Worm (Caenorhabditis elegans) whole organism, L2 larva: ENCODE measurements around the gene snt-1.

Experiments used
- C34F6.9 ChIP-seq: fragments of 150-350 bp; optimal IDR thresholded peaks from 2 replicates; lab custom pipeline; 2014; ENCODE audit warnings: missing biosample characterization, missing genetic modification characterization
- F13H6.1 ChIP-seq: sonication (generic microtip); optimal IDR thresholded peaks from 2 replicates; lab custom pipeline; 2016; ENCODE audit warnings: missing genetic modification characterization, missing compliant biosample characterization
- R02D3.7 ChIP-seq: fragments of 150-350 bp; optimal IDR thresholded peaks from 2 replicates; lab custom pipeline; 2014; ENCODE audit warnings: missing biosample characterization, missing genetic modification characterization
- Y55F3AM.14 ChIP-seq: fragments of 200-800 bp; sonication (Bioruptor generic); optimal IDR thresholded peaks from 2 replicates; lab custom pipeline; 2018; ENCODE audit warnings: mild to moderate bottlenecking, missing genetic modification characterization, missing compliant biosample characterization
- ZK546.5 ChIP-seq: sonication (generic microtip); optimal IDR thresholded peaks from 2 replicates; lab custom pipeline; 2017; ENCODE audit warnings: missing biosample characterization, missing genetic modification characterization
- aly-2 ChIP-seq: fragments of 150-350 bp; optimal IDR thresholded peaks from 2 replicates; lab custom pipeline; 2014; ENCODE audit warnings: missing biosample characterization, missing genetic modification characterization
- ama-1 ChIP-seq: fragments of 150-350 bp; optimal IDR thresholded peaks from 2 replicates; lab custom pipeline; 2018; ENCODE audit warnings: inconsistent platforms
- blmp-1 ChIP-seq: sonication (generic microtip); optimal IDR thresholded peaks from 2 replicates; lab custom pipeline; 2017; ENCODE audit warnings: missing genetic modification characterization, mild to moderate bottlenecking, missing compliant biosample characterization, antibody characterized with exemption, moderate library complexity; ENCODE audit not compliant: insufficient read depth
- ceh-16 ChIP-seq: fragments of 150-350 bp; optimal IDR thresholded peaks from 2 replicates; lab custom pipeline; 2014; ENCODE audit warnings: missing biosample characterization, missing genetic modification characterization
- ceh-82 ChIP-seq: fragments of 150-350 bp; optimal IDR thresholded peaks from 2 replicates; lab custom pipeline; 2014; ENCODE audit warnings: missing biosample characterization, missing genetic modification characterization
- crh-2 ChIP-seq: sonication (generic microtip); optimal IDR thresholded peaks from 2 replicates; lab custom pipeline; 2017; ENCODE audit warnings: missing biosample characterization, missing genetic modification characterization
- dmd-4 ChIP-seq: sonication (generic microtip); optimal IDR thresholded peaks from 2 replicates; lab custom pipeline; 2017; ENCODE audit warnings: missing biosample characterization, missing genetic modification characterization
- egl-27 ChIP-seq: sonication (generic microtip); optimal IDR thresholded peaks from 3 replicates; lab custom pipeline; 2017; ENCODE audit warnings: missing biosample characterization, missing genetic modification reagents, missing genetic modification characterization
- elt-1 ChIP-seq: fragments of 150-350 bp; optimal IDR thresholded peaks from 2 replicates; lab custom pipeline; 2014; ENCODE audit warnings: missing biosample characterization, missing genetic modification characterization
- elt-3 ChIP-seq: sonication (generic microtip); optimal IDR thresholded peaks from 2 replicates; lab custom pipeline; 2017; ENCODE audit warnings: missing biosample characterization, missing genetic modification characterization
- fos-1 ChIP-seq: fragments of 150-350 bp; optimal IDR thresholded peaks from 2 replicates; lab custom pipeline; 2014; ENCODE audit warnings: missing biosample characterization, missing genetic modification characterization
- gmeb-1 ChIP-seq: fragments of 150-350 bp; optimal IDR thresholded peaks from 2 replicates; lab custom pipeline; 2014; ENCODE audit warnings: missing biosample characterization, missing genetic modification characterization
- lin-11 ChIP-seq: fragments of 150-350 bp; sonication (generic microtip); optimal IDR thresholded peaks from 2 replicates; lab custom pipeline; 2014; ENCODE audit warnings: missing biosample characterization, missing genetic modification characterization, inconsistent platforms, mixed read lengths
- lin-13 ChIP-seq: fragments of 150-350 bp; optimal IDR thresholded peaks from 2 replicates; lab custom pipeline; 2014; ENCODE audit warnings: missing biosample characterization, missing genetic modification reagents, missing genetic modification characterization
- lin-39 ChIP-seq: fragments of 150-350 bp; optimal IDR thresholded peaks from 2 replicates; lab custom pipeline; 2014; ENCODE audit warnings: missing biosample characterization, missing genetic modification reagents, missing genetic modification characterization
- lsy-2 ChIP-seq, 2 experiments: fragments of 150-350 bp in 1 of 2; sonication (generic microtip) in 1 of 2; optimal IDR thresholded peaks; 2 replicates each; lab custom pipeline; 2014 to 2017; ENCODE audit warnings: missing biosample characterization in 2 of 2, missing genetic modification characterization in 2 of 2
- mab-5 ChIP-seq: fragments of 150-350 bp; optimal IDR thresholded peaks from 2 replicates; lab custom pipeline; 2014; ENCODE audit warnings: missing biosample characterization, missing genetic modification characterization
- mbf-1 ChIP-seq: sonication (generic microtip); optimal IDR thresholded peaks from 2 replicates; lab custom pipeline; 2017; ENCODE audit warnings: missing biosample characterization, missing genetic modification characterization
- mdl-1 ChIP-seq, 2 experiments: fragments of 150-350 bp in 1 of 2; sonication (generic microtip) in 1 of 2; optimal IDR thresholded peaks; 2 replicates each; lab custom pipeline; 2017; ENCODE audit warnings: missing biosample characterization in 2 of 2, missing genetic modification characterization in 2 of 2
- nhr-10 ChIP-seq: sonication (generic microtip); optimal IDR thresholded peaks from 2 replicates; lab custom pipeline; 2017; ENCODE audit warnings: missing biosample characterization, missing genetic modification characterization
- nhr-11 ChIP-seq: fragments of 150-350 bp; optimal IDR thresholded peaks from 2 replicates; lab custom pipeline; 2014; ENCODE audit warnings: missing biosample characterization, missing genetic modification characterization
- nhr-12 ChIP-seq: fragments of 150-350 bp; optimal IDR thresholded peaks from 2 replicates; lab custom pipeline; 2014; ENCODE audit warnings: missing biosample characterization, missing genetic modification characterization
- nhr-129 ChIP-seq: fragments of 150-350 bp; optimal IDR thresholded peaks from 2 replicates; lab custom pipeline; 2014; ENCODE audit warnings: missing biosample characterization, missing genetic modification characterization
- nhr-21 ChIP-seq: fragments of 150-350 bp; optimal IDR thresholded peaks from 2 replicates; lab custom pipeline; 2014; ENCODE audit warnings: missing biosample characterization, missing genetic modification characterization
- nhr-23 ChIP-seq: fragments of 150-350 bp; optimal IDR thresholded peaks from 2 replicates; lab custom pipeline; 2014; ENCODE audit warnings: missing biosample characterization, missing genetic modification reagents, missing genetic modification characterization
- nhr-237 ChIP-seq: fragments of 150-350 bp; optimal IDR thresholded peaks from 2 replicates; lab custom pipeline; 2014; ENCODE audit warnings: missing biosample characterization, missing genetic modification characterization
- nhr-25 ChIP-seq: fragments of 150-350 bp; sonication (generic microtip); optimal IDR thresholded peaks from 3 replicates; lab custom pipeline; 2014; ENCODE audit warnings: missing biosample characterization, missing genetic modification characterization
- nhr-6 ChIP-seq: fragments of 150-350 bp; optimal IDR thresholded peaks from 2 replicates; lab custom pipeline; 2014; ENCODE audit warnings: missing biosample characterization, missing genetic modification characterization
- nhr-77 ChIP-seq: fragments of 150-350 bp; optimal IDR thresholded peaks from 2 replicates; lab custom pipeline; 2014; ENCODE audit warnings: missing biosample characterization, missing genetic modification characterization
- peb-1 ChIP-seq: fragments of 150-350 bp; optimal IDR thresholded peaks from 2 replicates; lab custom pipeline; 2014; ENCODE audit warnings: missing biosample characterization, missing genetic modification characterization
- sem-4 ChIP-seq: fragments of 150-350 bp; optimal IDR thresholded peaks from 2 replicates; lab custom pipeline; 2014; ENCODE audit warnings: missing biosample characterization, missing genetic modification reagents, missing genetic modification characterization
- skn-1 ChIP-seq: sonication (generic microtip); optimal IDR thresholded peaks from 2 replicates; lab custom pipeline; 2017; ENCODE audit warnings: missing biosample characterization, missing genetic modification characterization
- sma-3 ChIP-seq: sonication (generic microtip); optimal IDR thresholded peaks from 2 replicates; lab custom pipeline; 2016; ENCODE audit warnings: missing genetic modification reagents, missing genetic modification characterization, missing compliant biosample characterization
- sma-9 ChIP-seq, 2 experiments: fragments of 150-350 bp in 1 of 2; sonication (generic microtip) in 1 of 2; optimal IDR thresholded peaks; 2 replicates each; lab custom pipeline; 2014 to 2016; ENCODE audit warnings: missing genetic modification characterization in 2 of 2, mild to moderate bottlenecking in 1 of 2, missing biosample characterization in 1 of 2, missing compliant biosample characterization in 1 of 2, missing genetic modification reagents in 1 of 2, moderate library complexity in 1 of 2
- snpc-4 ChIP-seq: fragments of 150-350 bp; optimal IDR thresholded peaks from 2 replicates; lab custom pipeline; 2014; ENCODE audit warnings: missing biosample characterization, missing genetic modification characterization
- unc-39 ChIP-seq: fragments of 150-350 bp; optimal IDR thresholded peaks from 2 replicates; lab custom pipeline; 2014; ENCODE audit warnings: missing biosample characterization, missing genetic modification characterization
- unc-55 ChIP-seq: fragments of 150-350 bp; sonication (generic microtip); optimal IDR thresholded peaks from 3 replicates; lab custom pipeline; 2014; ENCODE audit warnings: missing biosample characterization, missing genetic modification reagents, missing genetic modification characterization
- unc-62 ChIP-seq: fragments of 150-350 bp; optimal IDR thresholded peaks from 2 replicates; lab custom pipeline; 2014; ENCODE audit warnings: missing biosample characterization, missing genetic modification reagents, missing genetic modification characterization
- zag-1 ChIP-seq: fragments of 150-350 bp; optimal IDR thresholded peaks from 2 replicates; lab custom pipeline; 2014; ENCODE audit warnings: missing biosample characterization, missing genetic modification characterization
- ztf-1 ChIP-seq: fragments of 200-800 bp; sonication (Bioruptor generic); conservative IDR thresholded peaks from 2 replicates; pipeline ENCODE4 v1.3.6; 2022; ENCODE audit warnings: missing genetic modification characterization, missing compliant biosample characterization
- ztf-11 ChIP-seq: sonication (generic microtip); optimal IDR thresholded peaks from 2 replicates; lab custom pipeline; 2017; ENCODE audit warnings: missing biosample characterization, missing genetic modification characterization
- ztf-4 ChIP-seq: fragments of 150-350 bp; optimal IDR thresholded peaks from 2 replicates; lab custom pipeline; 2014; ENCODE audit warnings: missing biosample characterization, missing genetic modification characterization

The snt-1 gene

DNA sequence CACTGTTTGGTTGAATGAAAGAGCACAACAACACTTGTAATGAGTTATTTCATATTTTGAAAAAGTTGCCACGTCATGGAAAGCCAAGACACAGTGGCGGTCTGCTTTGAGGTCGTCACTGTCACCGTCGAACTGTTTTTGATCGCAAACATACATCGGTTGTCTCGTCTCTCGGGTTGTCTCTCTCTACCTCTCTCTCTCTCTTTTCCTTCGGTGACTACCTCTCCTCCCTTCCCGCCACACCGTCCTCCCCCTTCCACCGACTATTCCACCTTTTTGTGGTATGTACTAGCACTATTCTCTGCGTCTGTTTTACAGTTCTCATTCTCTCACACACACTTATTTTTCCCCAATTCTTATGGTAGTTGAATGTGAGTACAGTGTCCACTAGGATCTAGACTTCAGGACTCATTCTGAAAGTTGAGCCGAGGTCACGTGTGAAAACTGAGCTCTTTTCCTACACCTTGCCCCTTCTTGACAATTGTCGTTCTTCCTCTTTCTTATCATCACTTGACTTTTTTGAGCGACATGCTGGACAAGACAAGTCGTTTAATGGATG lies 23.1 kb downstream of the snt-1 start (continued):
- TF ChIP-seq nhr-23 (tag; lab: Kevin White, UChicago) (no peak), F13H6.1 (tag; lab: Kevin White, UChicago) (peak; percentile 62), ZK546.5 (tag; lab: Kevin White, UChicago) (no peak), peb-1 (no peak), nhr-237 (no peak), sma-3 (peak; percentile 17), lin-11 (no peak), aly-2 (tag; lab: Kevin White, UChicago) (no peak), mab-5 (no peak), R02D3.7 (tag; lab: Kevin White, UChicago) (no peak), lsy-2 (tag; optimal IDR thresholded peaks at IDR 0.05; lab: Kevin White, UChicago) (peak in 1 of 2 experiments; percentile 9), elt-1 (no peak), ztf-4 (tag; lab: Kevin White, UChicago) (no peak), nhr-25 (tag; lab: Kevin White, UChicago) (peak; percentile 55), skn-1 (tag; lab: Kevin White, UChicago) (no peak), ztf-11 (tag; lab: Kevin White, UChicago) (no peak), ama-1 (lab: Kevin White, UChicago) (no peak), lin-13 (GFP tag; lab: Kevin White, UChicago) (no peak), nhr-10 (no peak), mbf-1 (tag; lab: Kevin White, UChicago) (no peak), unc-39 (tag; lab: Kevin White, UChicago) (no peak), nhr-12 (tag; lab: Kevin White, UChicago) (no peak), nhr-129 (tag; lab: Kevin White, UChicago) (peak; percentile 74), blmp-1 (tag; lab: Kevin White, UChicago) (peak; percentile 44), lin-39 (no peak), egl-27 (tag; lab: Kevin White, UChicago) (no peak)

DNA sequence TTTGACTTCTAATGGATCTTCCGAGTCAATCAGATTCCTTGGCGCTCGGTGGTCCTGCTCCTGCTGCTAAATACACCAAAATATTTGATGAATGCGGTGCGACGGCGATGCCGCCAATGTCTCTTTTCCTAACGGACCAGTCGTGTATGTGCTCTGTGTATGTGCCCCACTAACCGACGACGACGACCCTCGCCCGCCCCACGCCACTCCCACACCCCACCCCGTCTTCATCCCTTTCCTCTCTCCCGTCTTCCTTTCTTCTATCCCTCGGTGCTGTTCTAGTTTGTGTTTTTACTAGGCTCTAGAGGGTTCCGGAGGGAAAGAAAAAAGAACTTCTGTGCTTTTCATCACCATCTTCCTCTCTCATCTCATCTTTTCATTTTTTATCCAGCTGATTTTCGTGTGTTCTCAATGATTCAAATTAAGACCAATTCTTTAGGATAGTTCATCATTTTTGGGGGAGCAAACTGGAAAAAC lies 23.9 kb downstream of the snt-1 start, which contains the start of gene egl-27:
egl-27 (plus strand) TSS at position 427 of the 477 bp plus-strand sequence.
- no peak for TF ChIP-seq peb-1

DNA sequence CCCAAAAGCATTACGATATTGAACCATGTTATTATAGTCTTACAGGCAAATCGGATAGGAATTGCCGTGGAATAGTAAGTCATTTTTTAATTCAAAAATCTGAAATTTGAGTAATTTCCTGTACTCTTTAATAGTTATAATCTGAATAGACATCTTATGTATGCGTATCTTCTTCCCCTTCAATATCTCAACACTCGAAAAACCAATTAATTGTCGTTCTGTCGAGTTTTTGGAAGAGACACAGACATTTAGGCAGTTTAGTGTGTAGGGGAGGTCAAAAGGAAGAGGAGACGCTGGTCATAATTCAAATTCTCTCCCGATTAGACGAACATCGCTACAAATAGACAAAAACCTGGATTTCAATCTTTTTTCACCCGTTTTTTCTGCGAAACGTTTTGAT lies 24.7 kb downstream of the snt-1 start:
- TF ChIP-seq nhr-12 (tag; lab: Kevin White, UChicago) (no peak), ztf-11 (tag; lab: Kevin White, UChicago) (no peak), nhr-10 (no peak), C34F6.9 (tag; lab: Kevin White, UChicago) (peak; percentile 61), ceh-16 (peak; percentile 93), ztf-4 (tag; lab: Kevin White, UChicago) (no peak), ceh-82 (tag; lab: Kevin White, UChicago) (no peak), zag-1 (tag; lab: Kevin White, UChicago) (no peak), nhr-129 (tag; lab: Kevin White, UChicago) (peak; percentile 55), lsy-2 (tag; optimal IDR thresholded peaks at IDR 0.05; lab: Kevin White, UChicago) (peak in 1 of 2 experiments; percentile 53), lin-13 (GFP tag; lab: Kevin White, UChicago) (peak; percentile 56), nhr-6 (tag; lab: Kevin White, UChicago) (peak; percentile 58), lin-39 (no peak), dmd-4 (tag; lab: Kevin White, UChicago) (no peak), blmp-1 (tag; lab: Kevin White, UChicago) (peak; percentile 20), sma-9 (GFP tag; optimal IDR thresholded peaks at IDR 0.05; lab: Kevin White, UChicago) (peak; percentile 87), sma-9 (tag; optimal IDR thresholded peaks at IDR 0.05; lab: Kevin White, UChicago) (no peak), R02D3.7 (tag; lab: Kevin White, UChicago) (no peak), elt-3 (tag; lab: Kevin White, UChicago) (no peak), crh-2 (tag; lab: Kevin White, UChicago) (peak; percentile 47), sma-3 (peak; percentile 19), egl-27 (tag; lab: Kevin White, UChicago) (peak; percentile 96), mbf-1 (tag; lab: Kevin White, UChicago) (no peak), F13H6.1 (tag; lab: Kevin White, UChicago) (no peak), nhr-23 (tag; lab: Kevin White, UChicago) (no peak), mab-5 (peak; percentile 87), nhr-25 (tag; lab: Kevin White, UChicago) (peak; percentile 80), gmeb-1 (tag; lab: Kevin White, UChicago) (no peak), unc-39 (tag; lab: Kevin White, UChicago) (no peak), fos-1 (tag; lab: Kevin White, UChicago) (peak; percentile 76), mdl-1 (tag; optimal IDR thresholded peaks at IDR 0.05; lab: Kevin White, UChicago) (no peak), sem-4 (peak; percentile 88), lin-11 (no peak), Y55F3AM.14 (no peak), ztf-1 (GFP tag; lab: Robert Waterston, UW) (no peak), peb-1 (no peak), unc-62 (GFP tag; lab: Kevin White, UChicago) (peak; percentile 31), nhr-21 (tag; lab: Kevin White, UChicago) (peak; percentile 23), unc-55 (peak; percentile 46), snpc-4 (tag; lab: Kevin White, UChicago) (no peak), nhr-77 (no peak), nhr-11 (tag; lab: Kevin White, UChicago) (no peak)
